Fruit fly (Drosophila melanogaster) whole organism, embryonic: ENCODE measurements around the gene CheB38b.
A peak's percentile ranks its signal among the peaks of the same experiment; 100 is the strongest.

ENCODE experiments used
- B-H1 ChIP-seq: fragments of 200-800 bp; sonication (Bioruptor generic); IDR thresholded peaks from 3 replicates; pipeline ENCODE4 v1.3.6; 2022; ENCODE audit warnings: missing biosample characterization, missing genetic modification characterization
- Bgb ChIP-seq: fragments of 200-800 bp; sonication (Bioruptor generic); IDR thresholded peaks from 2 replicates; pipeline ENCODE4 v1.3.6; 2022; ENCODE audit warnings: missing biosample characterization, missing genetic modification characterization; ENCODE audit not compliant: partially characterized antibody
- C15 ChIP-seq: fragments of 200-800 bp; sonication (Bioruptor generic); IDR thresholded peaks from 3 replicates; pipeline ENCODE4 v1.3.6; 2022; ENCODE audit warnings: missing biosample characterization, missing genetic modification characterization
- CG10431 ChIP-seq: fragments of 200-800 bp; sonication (Bioruptor generic); optimal IDR thresholded peaks from 3 replicates; lab custom pipeline; 2018; ENCODE audit warnings: missing biosample characterization, mild to moderate bottlenecking, missing genetic modification characterization
- CG11456 ChIP-seq: fragments of 200-800 bp; sonication (Bioruptor generic); IDR thresholded peaks from 3 replicates; pipeline ENCODE4 v1.3.6; 2022; ENCODE audit warnings: missing biosample characterization, missing genetic modification characterization
- CG14441 ChIP-seq: fragments of 200-800 bp; sonication (Bioruptor generic); IDR thresholded peaks from 2 replicates; pipeline ENCODE4 v1.3.6; 2022; ENCODE audit warnings: missing biosample characterization, missing genetic modification characterization
- CG14710 ChIP-seq: fragments of 200-800 bp; sonication (Bioruptor generic); optimal IDR thresholded peaks from 3 replicates; lab custom pipeline; 2019; ENCODE audit warnings: missing biosample characterization, mild to moderate bottlenecking, missing genetic modification characterization, moderate library complexity
- CG15011 ChIP-seq: fragments of 200-800 bp; sonication (Bioruptor generic); optimal IDR thresholded peaks from 3 replicates; lab custom pipeline; 2018; ENCODE audit warnings: missing biosample characterization, mild to moderate bottlenecking, missing genetic modification characterization
- CG30020 ChIP-seq: fragments of 200-800 bp; optimal IDR thresholded peaks from 2 replicates; lab custom pipeline; 2019; ENCODE audit warnings: missing biosample characterization, mild to moderate bottlenecking, missing genetic modification characterization, moderate library complexity
- CG31388 ChIP-seq: fragments of 200-800 bp; sonication (Bioruptor generic); optimal IDR thresholded peaks from 2 replicates; lab custom pipeline; 2016; ENCODE audit warnings: missing biosample characterization, missing genetic modification characterization
- CG34224 ChIP-seq: fragments of 200-800 bp; sonication (Bioruptor generic); IDR thresholded peaks from 3 replicates; pipeline ENCODE4 v1.3.6; 2022; ENCODE audit warnings: missing biosample characterization, missing genetic modification characterization; ENCODE audit not compliant: partially characterized antibody
- CG34376 ChIP-seq: fragments of 200-800 bp; sonication (Bioruptor generic); optimal IDR thresholded peaks from 2 replicates; lab custom pipeline; 2018; ENCODE audit warnings: missing biosample characterization, mild to moderate bottlenecking, missing genetic modification characterization
- CG3995 ChIP-seq: fragments of 200-800 bp; sonication (Bioruptor generic); optimal IDR thresholded peaks from 3 replicates; lab custom pipeline; 2016; ENCODE audit warnings: missing biosample characterization, missing genetic modification characterization
- CG4854 ChIP-seq: fragments of 200-800 bp; sonication (Bioruptor generic); optimal IDR thresholded peaks from 2 replicates; lab custom pipeline; 2016; ENCODE audit warnings: missing biosample characterization, missing genetic modification characterization, inconsistent platforms
- CG5953 ChIP-seq: fragments of 200-800 bp; sonication (Bioruptor generic); IDR thresholded peaks from 2 replicates; pipeline ENCODE4 v1.3.6; 2022; ENCODE audit warnings: missing biosample characterization, missing genetic modification characterization
- CG6765 ChIP-seq: fragments of 200-800 bp; sonication (Bioruptor generic); optimal IDR thresholded peaks from 3 replicates; lab custom pipeline; 2017; ENCODE audit warnings: missing biosample characterization, mild to moderate bottlenecking, missing genetic modification characterization
- CG6854 ChIP-seq: fragments of 200-800 bp; sonication (Bioruptor generic); optimal IDR thresholded peaks from 3 replicates; lab custom pipeline; 2017; ENCODE audit warnings: missing biosample characterization, mild to moderate bottlenecking, missing genetic modification characterization
- CG9609 ChIP-seq: fragments of 200-800 bp; sonication (Bioruptor generic); optimal IDR thresholded peaks from 3 replicates; lab custom pipeline; 2016; ENCODE audit warnings: missing biosample characterization, missing genetic modification characterization
- Dfd ChIP-seq, 2 experiments: fragments of >200 bp; optimal IDR thresholded peaks; 2 replicates each; lab custom pipeline; 2017; ENCODE audit warnings: missing biosample characterization in 2 of 2, missing genetic modification characterization in 2 of 2
- Elba2 ChIP-seq: fragments of 200-800 bp; sonication (Bioruptor generic); optimal IDR thresholded peaks from 3 replicates; lab custom pipeline; 2016; ENCODE audit warnings: missing biosample characterization, missing genetic modification characterization
- Hsf ChIP-seq: fragments of 200-800 bp; sonication (Bioruptor generic); optimal IDR thresholded peaks from 3 replicates; lab custom pipeline; 2016; ENCODE audit warnings: missing biosample characterization, missing genetic modification characterization
- Mad ChIP-seq: fragments of 200-800 bp; sonication (Bioruptor generic); optimal IDR thresholded peaks from 2 replicates; lab custom pipeline; 2016; ENCODE audit warnings: missing biosample characterization, missing genetic modification characterization
- Meics ChIP-seq: fragments of 200-800 bp; sonication (Bioruptor generic); optimal IDR thresholded peaks from 2 replicates; lab custom pipeline; 2017; ENCODE audit warnings: missing biosample characterization, mild to moderate bottlenecking, missing genetic modification characterization
- NFAT ChIP-seq: fragments of 200-800 bp; sonication (Bioruptor generic); IDR thresholded peaks from 2 replicates; pipeline ENCODE4 v1.3.6; 2022; ENCODE audit warnings: missing biosample characterization, missing genetic modification characterization
- Sox100B ChIP-seq: fragments of 200-800 bp; sonication (Bioruptor generic); optimal IDR thresholded peaks from 3 replicates; lab custom pipeline; 2018; ENCODE audit warnings: missing biosample characterization, mild to moderate bottlenecking, missing genetic modification characterization
- Ssrp ChIP-seq: fragments of 200-800 bp; sonication (Bioruptor generic); optimal IDR thresholded peaks from 2 replicates; lab custom pipeline; 2018; ENCODE audit warnings: missing biosample characterization, mild to moderate bottlenecking, missing genetic modification characterization, moderate library complexity
- Stat92E ChIP-seq, 3 experiments: fragments of >200 bp in 2 of 3; fragments of 200-800 bp in 1 of 3; sonication (Bioruptor generic) in 1 of 3; optimal IDR thresholded peaks; 2 replicates each; lab custom pipeline; 2017 to 2019; ENCODE audit warnings: missing biosample characterization in 3 of 3, missing genetic modification characterization in 3 of 3, mild to moderate bottlenecking in 1 of 3, moderate library complexity in 1 of 3
- Usf ChIP-seq: fragments of 200-800 bp; sonication (Bioruptor generic); optimal IDR thresholded peaks from 2 replicates; lab custom pipeline; 2017; ENCODE audit warnings: missing genotype, missing biosample characterization, missing genetic modification characterization
- Vsx1 ChIP-seq: fragments of 200-800 bp; sonication (Bioruptor generic); optimal IDR thresholded peaks from 2 replicates; lab custom pipeline; 2017; ENCODE audit warnings: missing biosample characterization, mild to moderate bottlenecking, missing genetic modification characterization, missing genetic modification reagents
- bcd ChIP-seq: fragments of 200-800 bp; sonication (Bioruptor generic); optimal IDR thresholded peaks from 2 replicates; lab custom pipeline; 2017; ENCODE audit warnings: missing biosample characterization, mild to moderate bottlenecking, missing genetic modification characterization
- bowl ChIP-seq: fragments of 200-800 bp; sonication (Bioruptor generic); IDR thresholded peaks from 2 replicates; pipeline ENCODE4 v1.3.6; 2022; ENCODE audit warnings: missing biosample characterization, missing genetic modification characterization
- cas ChIP-seq: fragments of 200-800 bp; sonication (Bioruptor generic); IDR thresholded peaks from 2 replicates; pipeline ENCODE4 v1.3.6; 2022; ENCODE audit warnings: missing biosample characterization, missing genetic modification characterization
- chif ChIP-seq, 2 experiments: fragments of 200-800 bp; sonication (Bioruptor generic); optimal IDR thresholded peaks; 3 replicates each; lab custom pipeline; 2016; ENCODE audit warnings: missing biosample characterization in 2 of 2, missing genetic modification characterization in 2 of 2
- cwo ChIP-seq: fragments of 200-800 bp; sonication (Bioruptor generic); optimal IDR thresholded peaks from 3 replicates; lab custom pipeline; 2017; ENCODE audit warnings: missing biosample characterization, missing genetic modification characterization, mild to moderate bottlenecking, moderate library complexity, missing genetic modification reagents
- dysf ChIP-seq: fragments of 200-800 bp; sonication (Bioruptor generic); IDR thresholded peaks from 3 replicates; pipeline ENCODE4 v1.3.6; 2022; ENCODE audit warnings: missing biosample characterization, missing genetic modification characterization
- ems ChIP-seq: fragments of 200-800 bp; sonication (Bioruptor generic); optimal IDR thresholded peaks from 3 replicates; lab custom pipeline; 2016; ENCODE audit warnings: missing biosample characterization, missing genetic modification characterization
- ewg ChIP-seq: fragments of 200-800 bp; sonication (Bioruptor generic); optimal IDR thresholded peaks from 3 replicates; lab custom pipeline; 2017; ENCODE audit warnings: mild to moderate bottlenecking, missing biosample characterization, missing genetic modification reagents, missing genetic modification characterization
- gsb-n ChIP-seq: fragments of 200-800 bp; sonication (Bioruptor generic); optimal IDR thresholded peaks from 3 replicates; lab custom pipeline; 2018; ENCODE audit warnings: missing biosample characterization, mild to moderate bottlenecking, missing genetic modification characterization
- ham ChIP-seq: fragments of 200-800 bp; sonication (Bioruptor generic); IDR thresholded peaks from 2 replicates; pipeline ENCODE4 v1.3.6; 2022; ENCODE audit warnings: missing biosample characterization, missing genetic modification characterization
- jigr1 ChIP-seq: fragments of 200-800 bp; sonication (Bioruptor generic); IDR thresholded peaks from 3 replicates; pipeline ENCODE4 v1.3.6; 2022; ENCODE audit warnings: missing biosample characterization, missing genetic modification characterization
- kni ChIP-seq: fragments of 200-800 bp; sonication (Bioruptor generic); optimal IDR thresholded peaks from 3 replicates; lab custom pipeline; 2017; ENCODE audit warnings: mild to moderate bottlenecking, missing biosample characterization, missing genetic modification reagents, missing genetic modification characterization
- mld ChIP-seq: fragments of 200-800 bp; sonication (Bioruptor generic); IDR thresholded peaks from 3 replicates; pipeline ENCODE4 v1.3.6; 2022; ENCODE audit warnings: missing biosample characterization, missing genetic modification characterization; ENCODE audit not compliant: partially characterized antibody
- nmo ChIP-seq: fragments of 200-800 bp; sonication (Bioruptor generic); optimal IDR thresholded peaks from 2 replicates; lab custom pipeline; 2018; ENCODE audit warnings: missing biosample characterization, mild to moderate bottlenecking, missing genetic modification characterization, moderate library complexity
- peb ChIP-seq: fragments of 200-800 bp; sonication (Bioruptor generic); IDR thresholded peaks from 2 replicates; pipeline ENCODE4 v1.3.6; 2022; ENCODE audit warnings: missing biosample characterization, missing genetic modification characterization
- psq ChIP-seq: fragments of 200-800 bp; sonication (Bioruptor generic); optimal IDR thresholded peaks from 2 replicates; lab custom pipeline; 2017; ENCODE audit warnings: missing biosample characterization, missing genetic modification characterization
- salm ChIP-seq: fragments of 200-800 bp; sonication (Bioruptor generic); optimal IDR thresholded peaks from 2 replicates; lab custom pipeline; 2018; ENCODE audit warnings: missing biosample characterization, mild to moderate bottlenecking, missing genetic modification characterization
- stwl ChIP-seq: fragments of 200-800 bp; sonication (Bioruptor generic); optimal IDR thresholded peaks from 3 replicates; lab custom pipeline; 2018; ENCODE audit warnings: missing biosample characterization, mild to moderate bottlenecking, missing genetic modification characterization, moderate library complexity
- sug ChIP-seq: fragments of 200-800 bp; optimal IDR thresholded peaks from 2 replicates; lab custom pipeline; 2019; ENCODE audit warnings: missing biosample characterization, mild to moderate bottlenecking, missing genetic modification characterization, moderate library complexity
- trem ChIP-seq: fragments of 200-800 bp; optimal IDR thresholded peaks from 3 replicates; lab custom pipeline; 2019; ENCODE audit warnings: missing biosample characterization, mild to moderate bottlenecking, missing genetic modification characterization, moderate library complexity
- vnd ChIP-seq: fragments of 200-800 bp; sonication (Bioruptor generic); IDR thresholded peaks from 3 replicates; pipeline ENCODE4 v1.3.6; 2022; ENCODE audit warnings: missing biosample characterization, missing genetic modification characterization; ENCODE audit not compliant: partially characterized antibody

The CheB38b gene

DNA sequence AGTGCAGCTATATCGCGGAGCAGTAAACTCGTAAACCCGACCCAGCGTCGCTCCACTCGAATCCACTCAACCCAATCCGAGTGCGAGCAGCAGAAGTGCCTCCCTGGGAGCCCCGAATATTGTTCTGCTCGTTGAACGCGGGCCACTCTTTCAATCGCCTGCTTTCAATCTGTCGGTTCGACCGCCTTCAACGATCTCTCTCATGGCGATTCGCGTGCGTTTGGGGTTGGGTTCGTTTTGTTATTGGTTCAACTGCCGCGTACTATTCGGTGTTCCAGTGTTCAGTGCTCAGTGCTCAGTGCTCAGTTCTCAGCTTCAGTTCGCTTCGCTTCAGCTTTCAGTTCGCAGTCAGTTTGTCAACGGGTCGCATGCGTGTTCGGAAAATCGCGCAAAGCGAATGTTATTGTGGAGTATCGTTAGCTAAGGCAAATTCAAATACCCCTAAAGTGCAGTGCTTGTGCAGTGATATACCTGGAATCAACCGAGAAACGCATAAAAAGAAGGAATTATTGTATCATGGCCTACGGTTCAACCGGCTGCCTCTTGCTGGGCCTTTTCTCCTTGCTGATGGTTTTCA lies 23.5 kb upstream of the CheB38b start, which contains the start of gene CG31676 (continued):
- TF ChIP-seq chif (GFP tag; optimal IDR thresholded peaks at IDR 0.05; lab: Kevin White, UChicago) (no peak), Meics (peak; percentile 52), CG6854 (GFP tag; lab: Kevin White, UChicago) (peak; percentile 45), NFAT (GFP tag; lab: Robert Waterston, UW) (no peak), sug (tag; lab: Kevin White, UChicago) (peak; percentile 4), CG34224 (GFP tag; lab: Robert Waterston, UW) (no peak), kni (GFP tag; lab: Kevin White, UChicago) (no peak), cas (GFP tag; lab: Robert Waterston, UW) (no peak), dysf (GFP tag; lab: Robert Waterston, UW) (peak; percentile 29; the same call in 1 of the 3 replicates), bcd (GFP tag; lab: Kevin White, UChicago) (no peak), gsb-n (tag; lab: Kevin White, UChicago) (no peak), nmo (GFP tag; lab: Kevin White, UChicago) (no peak), peb (GFP tag; lab: Robert Waterston, UW) (no peak), CG6765 (GFP tag; lab: Kevin White, UChicago) (peak; percentile 40), CG3995 (no peak), CG10431 (GFP tag; lab: Kevin White, UChicago) (no peak), CG11456 (0 out of 3 replicates have a peak, but pooled peaks have one; percentile 47), bowl (GFP tag; lab: Robert Waterston, UW) (no peak), ham (GFP tag; lab: Robert Waterston, UW) (no peak), cwo (no peak), Hsf (no peak), stwl (tag; lab: Kevin White, UChicago) (no peak), Stat92E (GFP tag; optimal IDR thresholded peaks at IDR 0.05; lab: Kevin White, UChicago) (no peak), psq (GFP tag; lab: Kevin White, UChicago) (no peak), CG34376 (GFP tag; lab: Kevin White, UChicago) (peak; percentile 61), CG30020 (tag; lab: Kevin White, UChicago) (no peak), trem (tag; lab: Kevin White, UChicago) (no peak), CG5953 (GFP tag; lab: Robert Waterston, UW) (no peak), CG14441 (GFP tag; lab: Robert Waterston, UW) (no peak), C15 (GFP tag; lab: Robert Waterston, UW) (no peak), Dfd (GFP tag; optimal IDR thresholded peaks at IDR 0.05; lab: Kevin White, UChicago) (no peak), salm (tag; lab: Kevin White, UChicago) (no peak), Usf (GFP tag; lab: Kevin White, UChicago) (no peak), Bgb (GFP tag; lab: Robert Waterston, UW) (no peak), Ssrp (tag; lab: Kevin White, UChicago) (no peak), CG9609 (GFP tag; lab: Kevin White, UChicago) (no peak), CG4854 (GFP tag; lab: Kevin White, UChicago) (no peak), Sox100B (GFP tag; lab: Kevin White, UChicago) (no peak), B-H1 (no peak), Mad (GFP tag; lab: Kevin White, UChicago) (no peak), Elba2 (GFP tag; lab: Kevin White, UChicago) (no peak), CG14710 (tag; lab: Kevin White, UChicago) (no peak), CG31388 (GFP tag; lab: Kevin White, UChicago) (no peak), vnd (GFP tag; lab: Robert Waterston, UW) (no peak), ems (GFP tag; lab: Kevin White, UChicago) (no peak), jigr1 (GFP tag; lab: Robert Waterston, UW) (no peak), CG15011 (GFP tag; lab: Kevin White, UChicago) (no peak), Vsx1 (no peak), ewg (no peak), mld (no peak)
